Worm (Caenorhabditis elegans): ENCODE data around the gene tbc-12.

The tbc-12 gene

ce11 chrX:2531276-2531675, 981 bp downstream of the tbc-12 start (continued):
- TF ChIP-seq ama-1 (optimal IDR thresholded peaks at IDR 0.05) (no peak), skn-1 (tag; optimal IDR thresholded peaks at IDR 0.05) (no peak), vab-7 (GFP tag; IDR thresholded peaks at IDR 0.05) (peak; percentile 77), nhr-111 (GFP tag; optimal IDR thresholded peaks at IDR 0.05) (peak; percentile 34), snpc-4 (tag; optimal IDR thresholded peaks at IDR 0.05) (no peak), ZK546.5 (tag; optimal IDR thresholded peaks at IDR 0.05) (no peak), nhr-28 (tag; optimal IDR thresholded peaks at IDR 0.05) (peak; percentile 8), F44E2.7 (GFP tag; IDR thresholded peaks at IDR 0.05) (0 out of 2 replicates have a peak, but pooled peaks have one; percentile 55), daf-19 (GFP tag; conservative IDR thresholded peaks at IDR 0.05) (peak; percentile 80), nhr-77 (tag; optimal IDR thresholded peaks at IDR 0.05) (no peak), egl-43 (GFP tag; IDR thresholded peaks at IDR 0.05) (peak; percentile 83), ceh-28 (tag; optimal IDR thresholded peaks at IDR 0.05) (no peak), ces-1 (GFP tag; optimal IDR thresholded peaks at IDR 0.05) (no peak), zfp-3 (GFP tag; conservative IDR thresholded peaks at IDR 0.05) (no peak), nhr-11 (tag; optimal IDR thresholded peaks at IDR 0.05) (no peak), ctbp-1 (GFP tag; IDR thresholded peaks at IDR 0.05) (peak; percentile 70), duxl-1 (tag; optimal IDR thresholded peaks at IDR 0.05; ENCODE audit: poor library complexity) (peak; percentile 65), F10B5.3 (tag; optimal IDR thresholded peaks at IDR 0.05) (no peak), gei-8 (GFP tag; optimal IDR thresholded peaks at IDR 0.05) (peak; percentile 29), Y5F2A.4 (GFP tag; optimal IDR thresholded peaks at IDR 0.05) (no peak), attf-4 (tag; optimal IDR thresholded peaks at IDR 0.05) (no peak), F37D6.2 (tag; optimal IDR thresholded peaks at IDR 0.05) (no peak), nhr-25 (tag; optimal IDR thresholded peaks at IDR 0.05; ENCODE audit: borderline replicate concordance, insufficient read depth) (no peak), lir-3 (tag; optimal IDR thresholded peaks at IDR 0.05) (peak; percentile 27)

DNA sequence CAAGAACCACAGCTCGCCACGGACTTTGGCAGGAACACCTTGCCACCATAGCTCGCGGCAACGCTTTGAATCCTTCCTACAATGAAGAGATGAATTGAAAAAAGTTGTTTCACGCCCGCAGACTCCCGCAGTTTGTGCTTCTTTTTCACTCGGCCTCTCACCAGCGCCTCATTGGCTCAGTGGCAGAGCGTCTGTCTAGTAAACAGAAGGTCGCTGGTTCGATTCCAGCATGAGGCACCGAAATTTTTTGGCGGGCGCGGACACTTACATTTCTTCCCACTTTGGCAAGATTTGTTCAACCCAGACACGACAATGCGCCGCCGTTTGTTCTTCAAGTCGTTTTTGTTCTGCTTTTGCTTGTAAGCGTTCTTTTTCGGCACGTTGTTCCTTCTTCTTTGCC, 4.4 kb downstream of the tbc-12 start:
- TF ChIP-seq vab-7 (GFP tag; IDR thresholded peaks at IDR 0.05) (peak; percentile 89), aha-1 (tag) (no peak), arid-1 (GFP tag; conservative IDR thresholded peaks at IDR 0.05) (peak; percentile 67), lin-39 (tag; optimal IDR thresholded peaks at IDR 0.05) (no peak), Y5F2A.4 (GFP tag; optimal IDR thresholded peaks at IDR 0.05) (peak; percentile 34), ZK546.5 (tag; optimal IDR thresholded peaks at IDR 0.05) (no peak), nhr-102 (tag; optimal IDR thresholded peaks at IDR 0.05) (peak; percentile 37), spr-3 (GFP tag; optimal IDR thresholded peaks at IDR 0.05) (peak; percentile 34), F44E2.7 (GFP tag; IDR thresholded peaks at IDR 0.05) (0 out of 2 replicates have a peak, but pooled peaks have one; percentile 51), F49E8.2 (tag; optimal IDR thresholded peaks at IDR 0.05; ENCODE audit: borderline replicate concordance) (peak; percentile 33), fos-1 (tag; optimal IDR thresholded peaks at IDR 0.05) (no peak), lin-29 (GFP tag; IDR thresholded peaks at IDR 0.05) (no peak), ztf-11 (tag; optimal IDR thresholded peaks at IDR 0.05) (no peak), nhr-111 (GFP tag; optimal IDR thresholded peaks at IDR 0.05) (peak; percentile 23), zfp-2 (tag; optimal IDR thresholded peaks at IDR 0.05) (peak; percentile 2), nhr-76 (tag; optimal IDR thresholded peaks at IDR 0.05) (no peak), Y48G9A.11 (GFP tag; IDR thresholded peaks at IDR 0.05) (peak; percentile 28), duxl-1 (tag; optimal IDR thresholded peaks at IDR 0.05; ENCODE audit: poor library complexity) (no peak), dmd-8 (GFP tag; IDR thresholded peaks at IDR 0.05) (peak; percentile 64; the same call in 1 of the 2 replicates), dmd-6 (GFP tag; IDR thresholded peaks at IDR 0.05) (peak; percentile 63), hlh-30 (tag; optimal IDR thresholded peaks at IDR 0.05; ENCODE audit: insufficient read depth) (peak; percentile 12), ceh-32 (tag; optimal IDR thresholded peaks at IDR 0.05; ENCODE audit: poor library complexity) (no peak), egl-27 (tag; optimal IDR thresholded peaks at IDR 0.05) (no peak), gei-8 (GFP tag; optimal IDR thresholded peaks at IDR 0.05) (peak; percentile 27), zip-2 (tag; optimal IDR thresholded peaks at IDR 0.05) (no peak), pha-4 (GFP tag; IDR thresholded peaks at IDR 0.05) (peak; percentile 80), pha-4 (tag; optimal IDR thresholded peaks at IDR 0.05) (no peak), hmg-1.1 (GFP tag; IDR thresholded peaks at IDR 0.05) (peak; percentile 78), ces-1 (GFP tag; optimal IDR thresholded peaks at IDR 0.05) (no peak), lsy-2 (tag; optimal IDR thresholded peaks at IDR 0.05) (peak in 1 of 2 experiments; percentile 46), egl-43 (GFP tag; IDR thresholded peaks at IDR 0.05) (peak; percentile 87), lin-13 (GFP tag; optimal IDR thresholded peaks at IDR 0.05) (no peak), mxl-3 (GFP tag; optimal IDR thresholded peaks at IDR 0.05) (peak; percentile 8), snpc-1.2 (GFP tag; IDR thresholded peaks at IDR 0.05) (peak; percentile 68; the same call in 1 of the 2 replicates), unc-39 (tag; optimal IDR thresholded peaks at IDR 0.05) (no peak)
